Worm (Caenorhabditis elegans) whole organism, L2 larva: ENCODE results near the gene F53A9.1.

Experiments used
- F13H6.1 ChIP-seq: sonication (generic microtip); optimal IDR thresholded peaks from 2 replicates; lab custom pipeline; 2016; ENCODE audit warnings: missing genetic modification characterization, missing compliant biosample characterization
- aly-2 ChIP-seq: fragments of 150-350 bp; optimal IDR thresholded peaks from 2 replicates; lab custom pipeline; 2014; ENCODE audit warnings: missing biosample characterization, missing genetic modification characterization
- elt-1 ChIP-seq: fragments of 150-350 bp; optimal IDR thresholded peaks from 2 replicates; lab custom pipeline; 2014; ENCODE audit warnings: missing biosample characterization, missing genetic modification characterization
- elt-3 ChIP-seq: sonication (generic microtip); optimal IDR thresholded peaks from 2 replicates; lab custom pipeline; 2017; ENCODE audit warnings: missing biosample characterization, missing genetic modification characterization
- mdl-1 ChIP-seq, 2 experiments: fragments of 150-350 bp in 1 of 2; sonication (generic microtip) in 1 of 2; optimal IDR thresholded peaks; 2 replicates each; lab custom pipeline; 2017; ENCODE audit warnings: missing biosample characterization in 2 of 2, missing genetic modification characterization in 2 of 2
- nhr-12 ChIP-seq: fragments of 150-350 bp; optimal IDR thresholded peaks from 2 replicates; lab custom pipeline; 2014; ENCODE audit warnings: missing biosample characterization, missing genetic modification characterization
- nhr-237 ChIP-seq: fragments of 150-350 bp; optimal IDR thresholded peaks from 2 replicates; lab custom pipeline; 2014; ENCODE audit warnings: missing biosample characterization, missing genetic modification characterization
- nhr-25 ChIP-seq: fragments of 150-350 bp; sonication (generic microtip); optimal IDR thresholded peaks from 3 replicates; lab custom pipeline; 2014; ENCODE audit warnings: missing biosample characterization, missing genetic modification characterization
- snpc-4 ChIP-seq: fragments of 150-350 bp; optimal IDR thresholded peaks from 2 replicates; lab custom pipeline; 2014; ENCODE audit warnings: missing biosample characterization, missing genetic modification characterization
- unc-55 ChIP-seq: fragments of 150-350 bp; sonication (generic microtip); optimal IDR thresholded peaks from 3 replicates; lab custom pipeline; 2014; ENCODE audit warnings: missing biosample characterization, missing genetic modification reagents, missing genetic modification characterization
- unc-62 ChIP-seq: fragments of 150-350 bp; optimal IDR thresholded peaks from 2 replicates; lab custom pipeline; 2014; ENCODE audit warnings: missing biosample characterization, missing genetic modification reagents, missing genetic modification characterization
- ztf-4 ChIP-seq: fragments of 150-350 bp; optimal IDR thresholded peaks from 2 replicates; lab custom pipeline; 2014; ENCODE audit warnings: missing biosample characterization, missing genetic modification characterization

ce11 chrX:8675151-8675550 is 36.2 kb upstream of the F53A9.1 start:
- TF ChIP-seq nhr-12 (tag; lab: Kevin White, UChicago) (no peak), unc-62 (no peak), F13H6.1 (tag; lab: Kevin White, UChicago) (no peak), elt-3 (tag; lab: Kevin White, UChicago) (no peak), nhr-237 (no peak), unc-55 (no peak), mdl-1 (tag; optimal IDR thresholded peaks at IDR 0.05; lab: Kevin White, UChicago) (no peak), snpc-4 (no peak), ztf-4 (tag; lab: Kevin White, UChicago) (no peak), aly-2 (tag; lab: Kevin White, UChicago) (no peak), elt-1 (tag; lab: Kevin White, UChicago) (no peak), nhr-25 (tag; lab: Kevin White, UChicago) (no peak)
